Fruit fly (Drosophila melanogaster) whole organism, embryonic: ENCODE results near the gene Pbp45.

Source experiments
- Adf1 ChIP-seq: fragments of 200-800 bp; sonication (Bioruptor generic); IDR thresholded peaks from 2 replicates; pipeline ENCODE4 v1.3.6; 2022; ENCODE audit warnings: missing biosample characterization, missing genetic modification characterization
- Bdp1 ChIP-seq: fragments of 200-800 bp; sonication (Bioruptor generic); optimal IDR thresholded peaks from 3 replicates; lab custom pipeline; 2016; ENCODE audit warnings: missing biosample characterization, missing genetic modification characterization
- CG10267 ChIP-seq: fragments of 200-800 bp; sonication (Bioruptor generic); optimal IDR thresholded peaks from 2 replicates; lab custom pipeline; 2018; ENCODE audit warnings: missing biosample characterization, mild to moderate bottlenecking, missing genetic modification characterization, moderate library complexity
- CG10462 ChIP-seq: fragments of 200-800 bp; sonication (Bioruptor generic); optimal IDR thresholded peaks from 2 replicates; lab custom pipeline; 2016; ENCODE audit warnings: missing biosample characterization, missing genetic modification characterization
- CG11456 ChIP-seq: fragments of 200-800 bp; sonication (Bioruptor generic); IDR thresholded peaks from 3 replicates; pipeline ENCODE4 v1.3.6; 2022; ENCODE audit warnings: missing biosample characterization, missing genetic modification characterization
- CG12236 ChIP-seq: fragments of 200-800 bp; sonication (Bioruptor generic); optimal IDR thresholded peaks from 2 replicates; lab custom pipeline; 2016; ENCODE audit warnings: missing biosample characterization, missing genetic modification characterization
- CG1233 ChIP-seq: fragments of 200-800 bp; sonication (Bioruptor generic); optimal IDR thresholded peaks from 4 replicates; lab custom pipeline; 2018; ENCODE audit warnings: missing biosample characterization, mild to moderate bottlenecking, missing genetic modification characterization
- CG13424 ChIP-seq: fragments of 200-800 bp; sonication (Bioruptor generic); optimal IDR thresholded peaks from 2 replicates; lab custom pipeline; 2019; ENCODE audit warnings: missing biosample characterization, mild to moderate bottlenecking, missing genetic modification characterization, moderate library complexity
- CG13775 ChIP-seq: fragments of 200-800 bp; sonication (Bioruptor generic); optimal IDR thresholded peaks from 3 replicates; lab custom pipeline; 2017; ENCODE audit warnings: missing biosample characterization, mild to moderate bottlenecking, missing genetic modification characterization
- CG14050 ChIP-seq: fragments of 200-800 bp; sonication (Bioruptor generic); IDR thresholded peaks from 3 replicates; pipeline ENCODE4 v1.3.6; 2022; ENCODE audit warnings: missing biosample characterization, missing genetic modification characterization
- CG15073 ChIP-seq: fragments of 200-800 bp; sonication (Bioruptor generic); optimal IDR thresholded peaks from 2 replicates; lab custom pipeline; 2016; ENCODE audit warnings: missing biosample characterization, missing genetic modification characterization
- CG15514 ChIP-seq: fragments of 200-800 bp; sonication (Bioruptor generic); optimal IDR thresholded peaks from 3 replicates; lab custom pipeline; 2017; ENCODE audit warnings: missing biosample characterization, missing genetic modification characterization, mild to moderate bottlenecking, moderate library complexity, missing genetic modification reagents
- CG15601 ChIP-seq: fragments of 200-800 bp; sonication (Bioruptor generic); optimal IDR thresholded peaks from 3 replicates; lab custom pipeline; 2019; ENCODE audit warnings: missing biosample characterization, mild to moderate bottlenecking, missing genetic modification characterization, moderate library complexity
- CG1792 ChIP-seq: fragments of 200-800 bp; sonication (Bioruptor generic); optimal IDR thresholded peaks from 2 replicates; lab custom pipeline; 2016; ENCODE audit warnings: missing biosample characterization, missing genetic modification characterization
- CG18764 ChIP-seq: fragments of 200-800 bp; sonication (Bioruptor generic); optimal IDR thresholded peaks from 3 replicates; lab custom pipeline; 2016; ENCODE audit warnings: missing biosample characterization, missing genetic modification characterization
- CG31224 ChIP-seq: fragments of 200-800 bp; sonication (Bioruptor generic); IDR thresholded peaks from 2 replicates; pipeline ENCODE4 v1.3.6; 2022; ENCODE audit warnings: missing biosample characterization, missing genetic modification characterization
- CG3281 ChIP-seq: fragments of 200-800 bp; sonication (Bioruptor generic); optimal IDR thresholded peaks from 3 replicates; lab custom pipeline; 2017; ENCODE audit warnings: missing biosample characterization, mild to moderate bottlenecking, missing genetic modification characterization
- CG34376 ChIP-seq: fragments of 200-800 bp; sonication (Bioruptor generic); optimal IDR thresholded peaks from 2 replicates; lab custom pipeline; 2018; ENCODE audit warnings: missing biosample characterization, mild to moderate bottlenecking, missing genetic modification characterization
- CG34422 ChIP-seq: fragments of 200-800 bp; sonication (Bioruptor generic); IDR thresholded peaks from 3 replicates; pipeline ENCODE4 v1.3.6; 2022; ENCODE audit warnings: missing biosample characterization, missing genetic modification characterization
- CG3995 ChIP-seq: fragments of 200-800 bp; sonication (Bioruptor generic); optimal IDR thresholded peaks from 3 replicates; lab custom pipeline; 2016; ENCODE audit warnings: missing biosample characterization, missing genetic modification characterization
- CG4424 ChIP-seq: fragments of 200-800 bp; sonication (Bioruptor generic); optimal IDR thresholded peaks from 3 replicates; lab custom pipeline; 2016; ENCODE audit warnings: missing biosample characterization, missing genetic modification characterization
- CG7357 ChIP-seq: fragments of 200-800 bp; sonication (Bioruptor generic); IDR thresholded peaks from 3 replicates; pipeline ENCODE4 v1.3.6; 2022; ENCODE audit warnings: missing biosample characterization, missing genetic modification characterization
- CG7928 ChIP-seq: fragments of 200-800 bp; sonication (Bioruptor generic); optimal IDR thresholded peaks from 2 replicates; lab custom pipeline; 2017; ENCODE audit warnings: missing biosample characterization, mild to moderate bottlenecking, missing genetic modification characterization
- CG9817 ChIP-seq: fragments of 200-800 bp; sonication (Bioruptor generic); optimal IDR thresholded peaks from 2 replicates; lab custom pipeline; 2018; ENCODE audit warnings: missing biosample characterization, mild to moderate bottlenecking, missing genetic modification characterization, moderate library complexity
- Deaf1 ChIP-seq: fragments of 200-800 bp; optimal IDR thresholded peaks from 3 replicates; lab custom pipeline; 2019; ENCODE audit warnings: missing biosample characterization, mild to moderate bottlenecking, missing genetic modification characterization, moderate library complexity
- E2f1 ChIP-seq: fragments of 200-800 bp; sonication (Bioruptor generic); IDR thresholded peaks from 2 replicates; pipeline ENCODE4 v1.3.6; 2022; ENCODE audit warnings: missing biosample characterization, missing genetic modification characterization
- HLH3B ChIP-seq: fragments of 200-800 bp; sonication (Bioruptor generic); IDR thresholded peaks from 2 replicates; pipeline ENCODE4 v1.3.6; 2022; ENCODE audit warnings: missing biosample characterization, missing genetic modification characterization
- HLHmδ ChIP-seq: fragments of 200-800 bp; sonication (Bioruptor generic); optimal IDR thresholded peaks from 2 replicates; lab custom pipeline; 2018; ENCODE audit warnings: missing biosample characterization, mild to moderate bottlenecking, missing genetic modification characterization, moderate library complexity
- HmgD ChIP-seq: fragments of 200-800 bp; sonication (Bioruptor generic); optimal IDR thresholded peaks from 3 replicates; lab custom pipeline; 2016; ENCODE audit warnings: missing biosample characterization, missing genetic modification characterization
- MESR4 ChIP-seq: fragments of 200-800 bp; sonication (Bioruptor generic); optimal IDR thresholded peaks from 2 replicates; lab custom pipeline; 2018; ENCODE audit warnings: missing biosample characterization, mild to moderate bottlenecking, missing genetic modification characterization, moderate library complexity
- Spps ChIP-seq: fragments of 200-800 bp; sonication (Bioruptor generic); optimal IDR thresholded peaks from 2 replicates; lab custom pipeline; 2018; ENCODE audit warnings: missing biosample characterization, mild to moderate bottlenecking, missing genetic modification characterization
- Sry-δ ChIP-seq: fragments of 200-800 bp; sonication (Bioruptor generic); optimal IDR thresholded peaks from 2 replicates; lab custom pipeline; 2016; ENCODE audit warnings: missing biosample characterization, missing genetic modification characterization
- Stat92E ChIP-seq, 3 experiments: fragments of >200 bp in 2 of 3; fragments of 200-800 bp in 1 of 3; sonication (Bioruptor generic) in 1 of 3; optimal IDR thresholded peaks; 2 replicates each; lab custom pipeline; 2017 to 2019; ENCODE audit warnings: missing biosample characterization in 3 of 3, missing genetic modification characterization in 3 of 3, mild to moderate bottlenecking in 1 of 3, moderate library complexity in 1 of 3
- ap ChIP-seq: fragments of 200-800 bp; sonication (Bioruptor generic); IDR thresholded peaks from 2 replicates; pipeline ENCODE4 v1.3.6; 2022; ENCODE audit warnings: missing biosample characterization, missing genetic modification characterization
- bbx ChIP-seq: fragments of 200-800 bp; sonication (Bioruptor generic); IDR thresholded peaks from 2 replicates; pipeline ENCODE4 v1.3.6; 2022; ENCODE audit warnings: missing biosample characterization, missing genetic modification characterization; ENCODE audit not compliant: partially characterized antibody
- dan ChIP-seq: fragments of 200-800 bp; sonication (Bioruptor generic); IDR thresholded peaks from 2 replicates; pipeline ENCODE4 v1.3.6; 2022; ENCODE audit warnings: missing biosample characterization, missing genetic modification characterization
- dimm ChIP-seq: fragments of 200-800 bp; sonication (Bioruptor generic); IDR thresholded peaks from 2 replicates; pipeline ENCODE4 v1.3.6; 2022; ENCODE audit warnings: missing biosample characterization, missing genetic modification characterization
- dpn ChIP-seq, 2 experiments: fragments of 200-800 bp; sonication (Bioruptor generic); optimal IDR thresholded peaks; 3 replicates each; lab custom pipeline; 2016; ENCODE audit warnings: missing biosample characterization in 2 of 2, missing genetic modification characterization in 2 of 2
- emc ChIP-seq: fragments of 200-800 bp; sonication (Bioruptor generic); optimal IDR thresholded peaks from 2 replicates; lab custom pipeline; 2016; ENCODE audit warnings: missing biosample characterization, missing genetic modification characterization
- gem ChIP-seq: fragments of 200-800 bp; sonication (Bioruptor generic); optimal IDR thresholded peaks from 2 replicates; lab custom pipeline; 2019; ENCODE audit warnings: missing biosample characterization, mild to moderate bottlenecking, missing genetic modification characterization, moderate library complexity
- klu ChIP-seq: fragments of 200-800 bp; sonication (Bioruptor generic); IDR thresholded peaks from 2 replicates; pipeline ENCODE4 v1.3.6; 2022; ENCODE audit warnings: missing biosample characterization, missing genetic modification characterization
- nerfin-1 ChIP-seq: fragments of 200-800 bp; sonication (Bioruptor generic); optimal IDR thresholded peaks from 3 replicates; lab custom pipeline; 2019; ENCODE audit warnings: missing biosample characterization, mild to moderate bottlenecking, missing genetic modification characterization, moderate library complexity
- nom ChIP-seq: fragments of 200-800 bp; sonication (Bioruptor generic); optimal IDR thresholded peaks from 2 replicates; lab custom pipeline; 2017; ENCODE audit warnings: missing biosample characterization, missing genetic modification characterization, mild to moderate bottlenecking, moderate library complexity, missing genetic modification reagents
- otp ChIP-seq: fragments of 200-800 bp; sonication (Bioruptor generic); IDR thresholded peaks from 3 replicates; pipeline ENCODE4, ENCODE4 v1.3.6; 2022; ENCODE audit warnings: missing biosample characterization, missing genetic modification characterization
- psq ChIP-seq: fragments of 200-800 bp; sonication (Bioruptor generic); optimal IDR thresholded peaks from 2 replicates; lab custom pipeline; 2017; ENCODE audit warnings: missing biosample characterization, missing genetic modification characterization
- shn ChIP-seq: fragments of 200-800 bp; sonication (Bioruptor generic); optimal IDR thresholded peaks from 3 replicates; lab custom pipeline; 2016; ENCODE audit warnings: missing biosample characterization, missing genetic modification characterization
- sna ChIP-seq: fragments of 200-800 bp; sonication (Bioruptor generic); IDR thresholded peaks from 2 replicates; pipeline ENCODE4 v1.3.6; 2022; ENCODE audit warnings: missing biosample characterization, missing genetic modification characterization; ENCODE audit not compliant: partially characterized antibody
- ttk ChIP-seq: fragments of 200-800 bp; sonication (Bioruptor generic); IDR thresholded peaks from 2 replicates; pipeline ENCODE4 v2.1.2; 2022; ENCODE audit warnings: missing biosample characterization, missing genetic modification characterization
- twi ChIP-seq: fragments of 200-800 bp; optimal IDR thresholded peaks from 2 replicates; lab custom pipeline; 2019; ENCODE audit warnings: missing biosample characterization, mild to moderate bottlenecking, missing genetic modification characterization, moderate library complexity

The Pbp45 gene

dm6 chr3R:15802006-15802405 lies 37.3 kb downstream of the Pbp45 start, which contains the start of gene CG9593:
Gene CG9593, plus strand, starts transcription at chr3R:15802275.
- TF ChIP-seq bbx (GFP tag; lab: Robert Waterston, UW) (no peak), twi (peak; percentile 94), otp (no peak), CG1233 (GFP tag; lab: Kevin White, UChicago) (no peak), gem (no peak)
- TF ChIP-seq, all 482 proteins: peak for 1

- TF ChIP-seq CG4424 (GFP tag; lab: Kevin White, UChicago) (peak; percentile 21), nom (GFP tag; lab: Kevin White, UChicago) (peak; percentile 53), HLHmδ (GFP tag; lab: Kevin White, UChicago) (no peak), CG34422 (GFP tag; lab: Robert Waterston, UW) (peak; percentile 87), CG1792 (GFP tag; lab: Kevin White, UChicago) (peak; percentile 3), CG18764 (peak; percentile 30), CG34376 (GFP tag; lab: Kevin White, UChicago) (peak; percentile 61), CG7357 (GFP tag; lab: Robert Waterston, UW) (no peak), Adf1 (GFP tag; lab: Robert Waterston, UW) (peak; percentile 18; the same call in 1 of the 2 replicates), CG11456 (0 out of 3 replicates have a peak, but pooled peaks have one; percentile 4), Sry-δ (peak; percentile 8), Deaf1 (tag; lab: Kevin White, UChicago) (no peak), shn (GFP tag; lab: Kevin White, UChicago) (no peak), dan (no peak), HLH3B (GFP tag; lab: Robert Waterston, UW) (no peak), CG7928 (GFP tag; lab: Kevin White, UChicago) (peak; percentile 2), CG10267 (tag; lab: Kevin White, UChicago) (no peak), MESR4 (peak; percentile 25), CG31224 (GFP tag; lab: Robert Waterston, UW) (no peak), CG3281 (GFP tag; lab: Kevin White, UChicago) (peak; percentile 49), CG10462 (GFP tag; lab: Kevin White, UChicago) (no peak), gem (peak; percentile 41), psq (GFP tag; lab: Kevin White, UChicago) (peak; percentile 8), CG15073 (GFP tag; lab: Kevin White, UChicago) (no peak), CG13424 (tag; lab: Kevin White, UChicago) (peak; percentile 14), CG15601 (tag; lab: Kevin White, UChicago) (peak; percentile 47), ttk (GFP tag; lab: Robert Waterston, UW) (no peak), nerfin-1 (tag; lab: Kevin White, UChicago) (peak; percentile 62), klu (GFP tag; lab: Robert Waterston, UW) (no peak), Spps (tag; lab: Kevin White, UChicago) (no peak), Bdp1 (no peak), CG12236 (peak; percentile 33), CG15514 (peak; percentile 45), E2f1 (GFP tag; lab: Robert Waterston, UW) (peak; percentile 63; the same call in 1 of the 2 replicates), sna (GFP tag; lab: Robert Waterston, UW) (no peak), CG1233 (GFP tag; lab: Kevin White, UChicago) (peak; percentile 49), dimm (no peak), CG9817 (tag; lab: Kevin White, UChicago) (peak; percentile 30), CG3995 (GFP tag; lab: Kevin White, UChicago) (no peak), dpn (GFP tag; optimal IDR thresholded peaks at IDR 0.05; lab: Kevin White, UChicago) (peak in 1 of 2 experiments; percentile 16), CG13775 (GFP tag; lab: Kevin White, UChicago) (peak; percentile 39), CG14050 (GFP tag; lab: Robert Waterston, UW) (no peak), ap (GFP tag; lab: Robert Waterston, UW) (no peak), HmgD (GFP tag; lab: Kevin White, UChicago) (peak; percentile 78), Stat92E (GFP tag; optimal IDR thresholded peaks at IDR 0.05; lab: Kevin White, UChicago) (no peak), emc (GFP tag; lab: Kevin White, UChicago) (peak; percentile 12)
These were observed 45.0 kb downstream of the Pbp45 start for dm6 chr3R:15794258-15794727.
